Worm (Caenorhabditis elegans) whole organism, L1 larva: ENCODE data around the gene hmg-1.1.

Source experiments
- C04F5.9 ChIP-seq: sonication (generic microtip); optimal IDR thresholded peaks from 2 replicates; lab custom pipeline; 2016; ENCODE audit warnings: missing genetic modification characterization, missing compliant biosample characterization
- F16B12.6 ChIP-seq: fragments of 150-350 bp; optimal IDR thresholded peaks from 2 replicates; lab custom pipeline; 2014; ENCODE audit warnings: missing biosample characterization, missing genetic modification characterization
- Y116A8C.19 ChIP-seq: sonication (generic microtip); optimal IDR thresholded peaks from 2 replicates; lab custom pipeline; 2016; ENCODE audit warnings: missing compliant biosample characterization, missing genetic modification characterization, borderline replicate concordance
- aha-1 ChIP-seq: fragments of 150-350 bp; optimal IDR thresholded peaks from 2 replicates; lab custom pipeline; 2014; ENCODE audit warnings: missing biosample characterization, missing genetic modification characterization
- ama-1 ChIP-seq: fragments of 150-350 bp; optimal IDR thresholded peaks from 2 replicates; lab custom pipeline; 2014
- ceh-8 ChIP-seq: fragments of 200-800 bp; sonication (Bioruptor generic); optimal IDR thresholded peaks from 2 replicates; lab custom pipeline; 2018; ENCODE audit warnings: mild to moderate bottlenecking, missing genetic modification characterization, moderate library complexity, missing compliant biosample characterization
- ceh-82 ChIP-seq, 3 experiments: fragments of 150-350 bp in 1 of 3; sonication (generic microtip) in 2 of 3; optimal IDR thresholded peaks; 2 replicates each; lab custom pipeline; 2014 to 2017; ENCODE audit warnings: missing biosample characterization in 3 of 3, missing genetic modification characterization in 3 of 3
- ceh-88 ChIP-seq: fragments of 200-800 bp; sonication (Bioruptor generic); IDR thresholded peaks from 2 replicates; pipeline ENCODE4 v1.3.6; 2022; ENCODE audit warnings: missing genetic modification characterization, missing compliant biosample characterization
- ceh-90 ChIP-seq: sonication (generic microtip); optimal IDR thresholded peaks from 2 replicates; lab custom pipeline; 2016; ENCODE audit warnings: missing genetic modification characterization, missing compliant biosample characterization
- dsc-1 ChIP-seq: sonication (generic microtip); optimal IDR thresholded peaks from 2 replicates; lab custom pipeline; 2016; ENCODE audit warnings: mild to moderate bottlenecking, missing genetic modification characterization, missing compliant biosample characterization
- efl-1 ChIP-seq, 4 experiments: fragments of 150-350 bp; optimal IDR thresholded peaks in 3 of 4; peaks in 1 of 4; 1 replicate in 1 of 4; 2 replicates in 3 of 4; lab custom pipeline; 2014; ENCODE audit warnings: missing biosample characterization in 2 of 4, missing genetic modification characterization in 2 of 4, missing genetic modification reagents in 2 of 4
- egl-27 ChIP-seq, 2 experiments: fragments of 150-350 bp in 1 of 2; sonication (generic microtip); optimal IDR thresholded peaks; 3 replicates each; lab custom pipeline; 2017 to 2018; ENCODE audit warnings: missing biosample characterization in 2 of 2, missing genetic modification characterization in 2 of 2, missing genetic modification reagents in 2 of 2
- elt-2 ChIP-seq: sonication (generic microtip); optimal IDR thresholded peaks from 2 replicates; lab custom pipeline; 2016; ENCODE audit warnings: missing genetic modification characterization, mild to moderate bottlenecking, inconsistent platforms, missing compliant biosample characterization, missing genetic modification reagents
- elt-3 ChIP-seq, 6 experiments: fragments of 150-350 bp in 1 of 6; sonication (generic microtip); optimal IDR thresholded peaks; 2 replicates each; lab custom pipeline; 2017 to 2018; ENCODE audit warnings: missing biosample characterization in 6 of 6, missing genetic modification characterization in 6 of 6, inconsistent platforms in 1 of 6
- fkh-10 ChIP-seq: sonication (generic microtip); optimal IDR thresholded peaks from 2 replicates; lab custom pipeline; 2017; ENCODE audit warnings: missing biosample characterization, missing genetic modification reagents, missing genetic modification characterization
- fkh-4 ChIP-seq: sonication (generic microtip); optimal IDR thresholded peaks from 2 replicates; lab custom pipeline; 2016; ENCODE audit warnings: missing compliant biosample characterization, missing genetic modification characterization, borderline replicate concordance
- grh-1 ChIP-seq: fragments of 200-800 bp; sonication (Bioruptor generic); IDR thresholded peaks from 2 replicates; pipeline ENCODE4 v1.3.6; 2022; ENCODE audit warnings: missing genetic modification reagents, missing genetic modification characterization, missing compliant biosample characterization
- hlh-17 ChIP-seq: fragments of 200-800 bp; sonication (Bioruptor generic); optimal IDR thresholded peaks from 2 replicates; lab custom pipeline; 2018; ENCODE audit warnings: missing genetic modification characterization, mild to moderate bottlenecking, missing compliant biosample characterization, moderate library complexity, borderline replicate concordance
- hlh-4 ChIP-seq: sonication (generic microtip); optimal IDR thresholded peaks from 2 replicates; lab custom pipeline; 2016; ENCODE audit warnings: mild to moderate bottlenecking, missing genetic modification characterization, missing compliant biosample characterization
- hpl-2 ChIP-seq: fragments of 150-350 bp; optimal IDR thresholded peaks from 2 replicates; lab custom pipeline; 2014; ENCODE audit warnings: missing biosample characterization, missing genetic modification reagents, missing genetic modification characterization
- isw-1 ChIP-seq: fragments of 200-800 bp; sonication (Bioruptor generic); IDR thresholded peaks from 2 replicates; pipeline ENCODE4 v1.3.6; 2022; ENCODE audit warnings: missing genetic modification characterization, missing compliant biosample characterization
- lin-15B ChIP-seq: fragments of 150-350 bp; sonication (generic microtip); optimal IDR thresholded peaks from 3 replicates; lab custom pipeline; 2014; ENCODE audit warnings: missing biosample characterization, missing genetic modification characterization
- lin-39 ChIP-seq: fragments of 150-350 bp; optimal IDR thresholded peaks from 2 replicates; lab custom pipeline; 2014; ENCODE audit warnings: missing biosample characterization, missing genetic modification reagents, missing genetic modification characterization
- lsy-2 ChIP-seq, 2 experiments: fragments of 150-350 bp; optimal IDR thresholded peaks; 2 replicates each; lab custom pipeline; 2014; ENCODE audit warnings: missing biosample characterization in 2 of 2, missing genetic modification characterization in 2 of 2
- mab-9 ChIP-seq: fragments of 200-800 bp; sonication (Bioruptor generic); IDR thresholded peaks from 2 replicates; pipeline ENCODE4 v1.3.6; 2022; ENCODE audit warnings: missing genetic modification reagents, missing genetic modification characterization, missing compliant biosample characterization
- mdl-1 ChIP-seq, 2 experiments: fragments of 150-350 bp; optimal IDR thresholded peaks; 2 replicates each; lab custom pipeline; 2014 to 2017; ENCODE audit warnings: missing biosample characterization in 2 of 2, missing genetic modification characterization in 2 of 2, inconsistent platforms in 1 of 2
- mef-2 ChIP-seq: fragments of 150-350 bp; optimal IDR thresholded peaks from 2 replicates; lab custom pipeline; 2014; ENCODE audit warnings: missing biosample characterization, missing genetic modification characterization
- nhr-11 ChIP-seq: fragments of 150-350 bp; optimal IDR thresholded peaks from 2 replicates; lab custom pipeline; 2014; ENCODE audit warnings: missing biosample characterization, missing genetic modification characterization
- nhr-19 ChIP-seq: fragments of 200-800 bp; sonication (Bioruptor generic); conservative IDR thresholded peaks from 2 replicates; pipeline ENCODE4 v1.3.6; 2022; ENCODE audit warnings: missing genetic modification characterization, missing compliant biosample characterization
- nhr-20 ChIP-seq: sonication (generic microtip); optimal IDR thresholded peaks from 2 replicates; lab custom pipeline; 2016; ENCODE audit warnings: mild to moderate bottlenecking, missing genetic modification characterization, missing compliant biosample characterization
- nhr-47 ChIP-seq: sonication (generic microtip); optimal IDR thresholded peaks from 2 replicates; lab custom pipeline; 2016; ENCODE audit warnings: mild to moderate bottlenecking, missing genetic modification characterization, moderate library complexity, missing compliant biosample characterization
- nhr-71 ChIP-seq: sonication (generic microtip); optimal IDR thresholded peaks from 2 replicates; lab custom pipeline; 2016; ENCODE audit warnings: mild to moderate bottlenecking, missing genetic modification characterization, moderate library complexity, missing compliant biosample characterization
- nhr-76 ChIP-seq: sonication (generic microtip); optimal IDR thresholded peaks from 2 replicates; lab custom pipeline; 2017; ENCODE audit warnings: missing biosample characterization, missing genetic modification characterization
- nhr-77 ChIP-seq: fragments of 150-350 bp; optimal IDR thresholded peaks from 2 replicates; lab custom pipeline; 2014; ENCODE audit warnings: missing biosample characterization, missing genetic modification characterization
- nhr-84 ChIP-seq: sonication (generic microtip); optimal IDR thresholded peaks from 2 replicates; lab custom pipeline; 2017; ENCODE audit warnings: missing biosample characterization, missing genetic modification characterization
- pag-3 ChIP-seq: sonication (generic microtip); optimal IDR thresholded peaks from 2 replicates; lab custom pipeline; 2017; ENCODE audit warnings: missing genetic modification characterization, mild to moderate bottlenecking, missing compliant biosample characterization, antibody characterized with exemption, borderline replicate concordance; ENCODE audit not compliant: insufficient read depth
- pax-3 ChIP-seq: fragments of 200-800 bp; sonication (Bioruptor generic); optimal IDR thresholded peaks from 2 replicates; lab custom pipeline; 2018; ENCODE audit warnings: mild to moderate bottlenecking, missing genetic modification characterization, moderate library complexity, missing compliant biosample characterization
- pqm-1 ChIP-seq: sonication (generic microtip); optimal IDR thresholded peaks from 3 replicates; lab custom pipeline; 2017; ENCODE audit warnings: missing biosample characterization, missing genetic modification characterization
- rnt-1 ChIP-seq: sonication (generic microtip); optimal IDR thresholded peaks from 2 replicates; lab custom pipeline; 2016; ENCODE audit warnings: mild to moderate bottlenecking, missing genetic modification characterization, moderate library complexity, missing compliant biosample characterization
- skn-1 ChIP-seq: fragments of 150-350 bp; optimal IDR thresholded peaks from 2 replicates; lab custom pipeline; 2014; ENCODE audit warnings: missing biosample characterization, missing genetic modification characterization
- sox-4 ChIP-seq: sonication (generic microtip); optimal IDR thresholded peaks from 2 replicates; lab custom pipeline; 2016; ENCODE audit warnings: missing genetic modification characterization, missing compliant biosample characterization
- sptf-1 ChIP-seq: fragments of 150-350 bp; optimal IDR thresholded peaks from 2 replicates; lab custom pipeline; 2014; ENCODE audit warnings: missing biosample characterization, missing genetic modification characterization
- tbx-2 ChIP-seq: sonication (generic microtip); optimal IDR thresholded peaks from 2 replicates; lab custom pipeline; 2016; ENCODE audit warnings: missing genetic modification characterization, missing compliant biosample characterization
- tlp-1 ChIP-seq: fragments of 150-350 bp; optimal IDR thresholded peaks from 2 replicates; lab custom pipeline; 2014; ENCODE audit warnings: missing biosample characterization, missing genetic modification characterization
- unc-30 ChIP-seq: sonication (generic microtip); optimal IDR thresholded peaks from 2 replicates; lab custom pipeline; 2017; ENCODE audit warnings: missing biosample characterization, missing genetic modification characterization
- unc-62 ChIP-seq: fragments of 150-350 bp; optimal IDR thresholded peaks from 2 replicates; lab custom pipeline; 2014; ENCODE audit warnings: missing biosample characterization, missing genetic modification reagents, missing genetic modification characterization
- unc-98 ChIP-seq: fragments of 200-800 bp; sonication (Bioruptor generic); IDR thresholded peaks from 2 replicates; pipeline ENCODE4 v1.3.6; 2022; ENCODE audit warnings: missing genetic modification characterization, missing compliant biosample characterization
- zip-4 ChIP-seq: fragments of 200-800 bp; sonication (Bioruptor generic); optimal IDR thresholded peaks from 2 replicates; lab custom pipeline; 2018; ENCODE audit warnings: mild to moderate bottlenecking, missing genetic modification characterization, moderate library complexity, missing compliant biosample characterization
- ztf-11 ChIP-seq, 2 experiments: sonication (generic microtip); optimal IDR thresholded peaks; 2 replicates each; lab custom pipeline; 2016 to 2017; ENCODE audit warnings: missing genetic modification characterization in 2 of 2, missing biosample characterization in 1 of 2, missing compliant biosample characterization in 1 of 2

hmg-1.1 gene

ce11 chrII:14247748-14248502, 2.6 kb upstream of the hmg-1.1 start (continued):
- TF ChIP-seq unc-98 (GFP tag; lab: Robert Waterston, UW) (no peak), aha-1 (tag; lab: Kevin White, UChicago) (no peak), isw-1 (no peak), pax-3 (no peak), nhr-20 (tag; lab: Kevin White, UChicago) (peak; percentile 44), pqm-1 (no peak)

ce11 chrII:14249489-14249888, 1.0 kb upstream of the hmg-1.1 start:
- TF ChIP-seq sptf-1 (tag; lab: Kevin White, UChicago), result no peak
- TF ChIP-seq ceh-88 (GFP tag; lab: Robert Waterston, UW), result no peak
- no peak for TF ChIP-seq pqm-1
- no peak for TF ChIP-seq F16B12.6 (tag; lab: Kevin White, UChicago)
- TF ChIP-seq hpl-2, result no peak
- peak; percentile 46 for TF ChIP-seq nhr-47 (tag; lab: Kevin White, UChicago)
- peak; percentile 23 for TF ChIP-seq dsc-1 (tag; lab: Kevin White, UChicago)
- no peak for TF ChIP-seq ztf-11 (tag; optimal IDR thresholded peaks at IDR 0.05; lab: Kevin White, UChicago)
- no peak for TF ChIP-seq fkh-10
- no peak for TF ChIP-seq mab-9 (GFP tag; lab: Robert Waterston, UW)
- no peak for TF ChIP-seq mef-2 (tag; lab: Kevin White, UChicago)
- no peak for TF ChIP-seq zip-4 (GFP tag; lab: Kevin White, UChicago)
- no peak for TF ChIP-seq lin-15B (tag; lab: Kevin White, UChicago)
- TF ChIP-seq unc-30 (tag; lab: Kevin White, UChicago), result no peak
- TF ChIP-seq nhr-20 (tag; lab: Kevin White, UChicago), result peak; percentile 52
- peak; percentile 34 for TF ChIP-seq rnt-1
- TF ChIP-seq ceh-82 (tag; optimal IDR thresholded peaks at IDR 0.05; lab: Kevin White, UChicago), result peak; percentile 4 to 64 (median 37)
- no peak for TF ChIP-seq unc-98 (GFP tag; lab: Robert Waterston, UW)
- no peak for TF ChIP-seq C04F5.9
- TF ChIP-seq hlh-4, result no peak
- TF ChIP-seq nhr-71 (tag; lab: Kevin White, UChicago), result peak; percentile 67
- TF ChIP-seq ceh-90 (tag; lab: Kevin White, UChicago), result no peak
- TF ChIP-seq pax-3, result no peak
- no peak for TF ChIP-seq tlp-1
- TF ChIP-seq sox-4 (tag; lab: Kevin White, UChicago), result no peak
- TF ChIP-seq elt-3 (tag; optimal IDR thresholded peaks at IDR 0.05; lab: Kevin White, UChicago), result no peak
- TF ChIP-seq egl-27 (tag; optimal IDR thresholded peaks at IDR 0.05; lab: Kevin White, UChicago), result no peak
- TF ChIP-seq skn-1 (tag; lab: Kevin White, UChicago), result peak; percentile 16
- TF ChIP-seq lin-39 (tag; lab: Kevin White, UChicago), result no peak
- TF ChIP-seq Y116A8C.19 (tag; lab: Kevin White, UChicago), result no peak
- no peak for TF ChIP-seq pag-3 (tag; lab: Kevin White, UChicago)
- no peak for TF ChIP-seq ama-1 (lab: Kevin White, UChicago)
- no peak for TF ChIP-seq nhr-77 (tag; lab: Kevin White, UChicago)
- no peak for TF ChIP-seq hlh-17
- no peak for TF ChIP-seq grh-1 (GFP tag; lab: Robert Waterston, UW)
- TF ChIP-seq ceh-8, result no peak
- peak; percentile 40 to 54 for TF ChIP-seq lsy-2 (tag; optimal IDR thresholded peaks at IDR 0.05; lab: Kevin White, UChicago)
- TF ChIP-seq nhr-19, result peak; percentile 5; the same call in 1 of the 2 replicates
- TF ChIP-seq tbx-2 (tag; lab: Kevin White, UChicago), result peak; percentile 35
- no peak for TF ChIP-seq nhr-84
- TF ChIP-seq fkh-4, result no peak
- no peak for TF ChIP-seq nhr-76 (tag; lab: Kevin White, UChicago)
- TF ChIP-seq elt-2 (tag; lab: Kevin White, UChicago), result no peak
- TF ChIP-seq nhr-11 (tag; lab: Kevin White, UChicago), result no peak
- TF ChIP-seq unc-62 (GFP tag; lab: Kevin White, UChicago), result no peak
- peak; percentile 55 to 60 for TF ChIP-seq efl-1 (optimal IDR thresholded peaks at IDR 0.05; lab: Kevin White, UChicago)
- peak; percentile 62 to 95 for TF ChIP-seq efl-1 (GFP tag; optimal IDR thresholded peaks at IDR 0.05 in 1 of 2; lab: Kevin White, UChicago)
- peak in 1 of 2 experiments; percentile 71 for TF ChIP-seq mdl-1 (tag; optimal IDR thresholded peaks at IDR 0.05; lab: Kevin White, UChicago)
